Comparison of ENCODE assay signal across 1 fruit fly cellular context in genomic region chr2L:16498100-16498499, dm6.
TF ChIP-seq lines count a peak whose summit lies in the region.

No protein-coding gene starts in this region.

TF ChIP-seq in whole organism, embryonic, 481 proteins besides CTCF, POLR2A, EP300 and RAD21 (continued from another document):
- peak; percentile 14 for TF ChIP-seq Sox100B (GFP tag; optimal IDR thresholded peaks at IDR 0.05; lab: Kevin White, UChicago)
- TF ChIP-seq CG3995 (GFP tag; optimal IDR thresholded peaks at IDR 0.05; lab: Kevin White, UChicago): no peak
- TF ChIP-seq HmgD (GFP tag; optimal IDR thresholded peaks at IDR 0.05; lab: Kevin White, UChicago): no peak
- no peak for TF ChIP-seq Dek (tag; optimal IDR thresholded peaks at IDR 0.05; lab: Kevin White, UChicago)
- no peak for TF ChIP-seq CG10147 (GFP tag; optimal IDR thresholded peaks at IDR 0.05; lab: Kevin White, UChicago)
- TF ChIP-seq CG34376 (GFP tag; optimal IDR thresholded peaks at IDR 0.05; lab: Kevin White, UChicago): no peak
- TF ChIP-seq crc (GFP tag; optimal IDR thresholded peaks at IDR 0.05; lab: Kevin White, UChicago): no peak
- TF ChIP-seq esg (GFP tag; conservative IDR thresholded peaks at IDR 0.05; lab: Robert Waterston, UW): peak; percentile 51
- no peak for TF ChIP-seq CG15696 (tag; optimal IDR thresholded peaks at IDR 0.05; lab: Kevin White, UChicago)
- TF ChIP-seq schlank (tag; optimal IDR thresholded peaks at IDR 0.05; lab: Kevin White, UChicago): no peak
- no peak for TF ChIP-seq CG4820 (GFP tag; optimal IDR thresholded peaks at IDR 0.05; lab: Kevin White, UChicago)
- no peak for TF ChIP-seq inv (GFP tag; IDR thresholded peaks at IDR 0.05; lab: Robert Waterston, UW; ENCODE audit: partially characterized antibody)
- TF ChIP-seq Oli (tag; optimal IDR thresholded peaks at IDR 0.05; lab: Kevin White, UChicago): no peak
- TF ChIP-seq CG17829 (tag; optimal IDR thresholded peaks at IDR 0.05; lab: Kevin White, UChicago): no peak
- TF ChIP-seq MESR4 (GFP tag; optimal IDR thresholded peaks at IDR 0.05; lab: Kevin White, UChicago): no peak
- TF ChIP-seq CG10267 (tag; optimal IDR thresholded peaks at IDR 0.05; lab: Kevin White, UChicago): peak; percentile 20
- TF ChIP-seq Gug (GFP tag; IDR thresholded peaks at IDR 0.05; lab: Robert Waterston, UW): no peak
- no peak for TF ChIP-seq CG12219 (GFP tag; optimal IDR thresholded peaks at IDR 0.05; lab: Kevin White, UChicago)
- TF ChIP-seq CG15073 (GFP tag; optimal IDR thresholded peaks at IDR 0.05; lab: Kevin White, UChicago): no peak
- TF ChIP-seq CG10209 (GFP tag; optimal IDR thresholded peaks at IDR 0.05; lab: Kevin White, UChicago): no peak
- TF ChIP-seq Med (GFP tag; lab: Kevin White, UChicago): peak; percentile 46
- TF ChIP-seq CG6689 (GFP tag; IDR thresholded peaks at IDR 0.05; lab: Robert Waterston, UW): peak; percentile 46; the same call in 1 of the 2 replicates
- peak in 1 of 2 experiments; percentile 17 for TF ChIP-seq chif (GFP tag; optimal IDR thresholded peaks at IDR 0.05; lab: Kevin White, UChicago)
- TF ChIP-seq Max (GFP tag; optimal IDR thresholded peaks at IDR 0.05; lab: Kevin White, UChicago): no peak
- TF ChIP-seq CG13775 (GFP tag; optimal IDR thresholded peaks at IDR 0.05; lab: Kevin White, UChicago): peak; percentile 28
- no peak for TF ChIP-seq dimm (GFP tag; IDR thresholded peaks at IDR 0.05; lab: Robert Waterston, UW)
- no peak for TF ChIP-seq CG13296 (GFP tag; optimal IDR thresholded peaks at IDR 0.05; lab: Kevin White, UChicago)
- no peak for TF ChIP-seq CG10274 (GFP tag; optimal IDR thresholded peaks at IDR 0.05; lab: Kevin White, UChicago)
- TF ChIP-seq CG18764 (GFP tag; optimal IDR thresholded peaks at IDR 0.05; lab: Kevin White, UChicago): no peak
- TF ChIP-seq bowl (GFP tag; IDR thresholded peaks at IDR 0.05; lab: Robert Waterston, UW): no peak
- TF ChIP-seq CG7271 (tag; optimal IDR thresholded peaks at IDR 0.05; lab: Kevin White, UChicago): no peak
- TF ChIP-seq Trl (optimal IDR thresholded peaks at IDR 0.05; lab: Kevin White, UChicago): no peak
- TF ChIP-seq Trl (GFP tag; optimal IDR thresholded peaks at IDR 0.05; lab: Kevin White, UChicago): no peak
- TF ChIP-seq CG13624 (GFP tag; optimal IDR thresholded peaks at IDR 0.05; lab: Kevin White, UChicago): peak; percentile 14
- no peak for TF ChIP-seq CG17802 (tag; optimal IDR thresholded peaks at IDR 0.05; lab: Kevin White, UChicago)
- TF ChIP-seq CrebB (tag; optimal IDR thresholded peaks at IDR 0.05; lab: Kevin White, UChicago): no peak
- TF ChIP-seq tx (GFP tag; optimal IDR thresholded peaks at IDR 0.05; lab: Kevin White, UChicago): no peak
- no peak for TF ChIP-seq mld (GFP tag; IDR thresholded peaks at IDR 0.05; lab: Robert Waterston, UW; ENCODE audit: partially characterized antibody)
- TF ChIP-seq CG3065 (GFP tag; optimal IDR thresholded peaks at IDR 0.05; lab: Kevin White, UChicago): no peak
- peak; percentile 67 for TF ChIP-seq vvl (GFP tag; IDR thresholded peaks at IDR 0.05; lab: Robert Waterston, UW)
- TF ChIP-seq sd (tag; optimal IDR thresholded peaks at IDR 0.05; lab: Kevin White, UChicago): no peak
- TF ChIP-seq CG1832 (GFP tag; optimal IDR thresholded peaks at IDR 0.05; lab: Kevin White, UChicago): no peak
- no peak for TF ChIP-seq cwo (GFP tag; optimal IDR thresholded peaks at IDR 0.05; lab: Kevin White, UChicago)
- TF ChIP-seq CG12299 (tag; optimal IDR thresholded peaks at IDR 0.05; lab: Kevin White, UChicago): no peak
- TF ChIP-seq toy (GFP tag; IDR thresholded peaks at IDR 0.05; lab: Robert Waterston, UW): no peak
- no peak for TF ChIP-seq ase (GFP tag; IDR thresholded peaks at IDR 0.05; lab: Robert Waterston, UW)
- no peak for TF ChIP-seq wek (GFP tag; optimal IDR thresholded peaks at IDR 0.05; lab: Kevin White, UChicago)
- no peak for TF ChIP-seq sima (GFP tag; optimal IDR thresholded peaks at IDR 0.05; lab: Kevin White, UChicago)
- no peak for TF ChIP-seq Optix (GFP tag; IDR thresholded peaks at IDR 0.05; lab: Robert Waterston, UW)
- no peak for TF ChIP-seq NC2β (GFP tag; optimal IDR thresholded peaks at IDR 0.05; lab: Kevin White, UChicago)
- no peak for TF ChIP-seq CG6854 (GFP tag; optimal IDR thresholded peaks at IDR 0.05; lab: Kevin White, UChicago)
- TF ChIP-seq insv (GFP tag; optimal IDR thresholded peaks at IDR 0.05; lab: Kevin White, UChicago): no peak
- no peak for TF ChIP-seq Hmx (GFP tag; optimal IDR thresholded peaks at IDR 0.05; lab: Kevin White, UChicago)
- TF ChIP-seq Doc3 (GFP tag; IDR thresholded peaks at IDR 0.05; lab: Robert Waterston, UW; ENCODE audit: partially characterized antibody): no peak
- TF ChIP-seq BtbVII (GFP tag; optimal IDR thresholded peaks at IDR 0.05; lab: Kevin White, UChicago): no peak
- no peak for TF ChIP-seq oc (tag; optimal IDR thresholded peaks at IDR 0.05; lab: Kevin White, UChicago)
- TF ChIP-seq bcd (GFP tag; optimal IDR thresholded peaks at IDR 0.05; lab: Kevin White, UChicago): no peak
- TF ChIP-seq row (GFP tag; IDR thresholded peaks at IDR 0.05; lab: Robert Waterston, UW): peak; percentile 61; the same call in 2 of the 3 replicates
- no peak for TF ChIP-seq CG2889 (GFP tag; IDR thresholded peaks at IDR 0.05; lab: Robert Waterston, UW)
- TF ChIP-seq CG2116 (GFP tag; optimal IDR thresholded peaks at IDR 0.05; lab: Kevin White, UChicago): no peak
- 0 out of 2 replicates have a peak, but pooled peaks have one; percentile 14 for TF ChIP-seq cas (GFP tag; IDR thresholded peaks at IDR 0.05; lab: Robert Waterston, UW)
- TF ChIP-seq CG5180 (GFP tag; optimal IDR thresholded peaks at IDR 0.05; lab: Kevin White, UChicago): no peak
- TF ChIP-seq CG4617 (GFP tag; optimal IDR thresholded peaks at IDR 0.05; lab: Kevin White, UChicago; ENCODE audit: borderline replicate concordance): no peak
- no peak for TF ChIP-seq shn (GFP tag; optimal IDR thresholded peaks at IDR 0.05; lab: Kevin White, UChicago)
- TF ChIP-seq CG8089 (GFP tag; optimal IDR thresholded peaks at IDR 0.05; lab: Kevin White, UChicago): no peak
- TF ChIP-seq Stat92E (GFP tag; optimal IDR thresholded peaks at IDR 0.05; lab: Kevin White, UChicago): no peak
- peak; percentile 55 for TF ChIP-seq CG17328 (GFP tag; IDR thresholded peaks at IDR 0.05; lab: Robert Waterston, UW)
- TF ChIP-seq knrl (GFP tag; IDR thresholded peaks at IDR 0.05; lab: Robert Waterston, UW; ENCODE audit: partially characterized antibody): no peak
- peak in 1 of 2 experiments; percentile 19 for TF ChIP-seq Pdp1 (GFP tag; optimal IDR thresholded peaks at IDR 0.05; lab: Kevin White, UChicago)
- no peak for TF ChIP-seq Kr (GFP tag; optimal IDR thresholded peaks at IDR 0.05; lab: Kevin White, UChicago)
- TF ChIP-seq CG15479 (GFP tag; optimal IDR thresholded peaks at IDR 0.05; lab: Kevin White, UChicago): no peak
- no peak for TF ChIP-seq trh (GFP tag; optimal IDR thresholded peaks at IDR 0.05; lab: Kevin White, UChicago)
- TF ChIP-seq zen (tag; optimal IDR thresholded peaks at IDR 0.05; lab: Kevin White, UChicago): no peak
- TF ChIP-seq CG17186 (GFP tag; optimal IDR thresholded peaks at IDR 0.05; lab: Kevin White, UChicago): no peak
- TF ChIP-seq CG6813 (GFP tag; optimal IDR thresholded peaks at IDR 0.05; lab: Kevin White, UChicago): no peak
- no peak for TF ChIP-seq onecut (GFP tag; IDR thresholded peaks at IDR 0.05; lab: Robert Waterston, UW)
- no peak for TF ChIP-seq cad (GFP tag; optimal IDR thresholded peaks at IDR 0.05; lab: Kevin White, UChicago)
- no peak; the same call in 1 of the 2 replicates for TF ChIP-seq CG32532 (GFP tag; IDR thresholded peaks at IDR 0.05; lab: Robert Waterston, UW)
- no peak for TF ChIP-seq CG10321 (GFP tag; IDR thresholded peaks at IDR 0.05; lab: Robert Waterston, UW)
- no peak for TF ChIP-seq CG13424 (tag; optimal IDR thresholded peaks at IDR 0.05; lab: Kevin White, UChicago)
- no peak for TF ChIP-seq CG14710 (tag; optimal IDR thresholded peaks at IDR 0.05; lab: Kevin White, UChicago)
- TF ChIP-seq CG14965 (GFP tag; optimal IDR thresholded peaks at IDR 0.05; lab: Kevin White, UChicago; ENCODE audit: borderline replicate concordance): no peak
- TF ChIP-seq CG3726 (GFP tag; IDR thresholded peaks at IDR 0.05; lab: Robert Waterston, UW): no peak
- no peak for TF ChIP-seq CG9215 (GFP tag; IDR thresholded peaks at IDR 0.05; lab: Robert Waterston, UW)
- TF ChIP-seq gt (GFP tag; IDR thresholded peaks at IDR 0.05; lab: Robert Waterston, UW): no peak
- 0 out of 2 replicates have a peak, but pooled peaks have one; percentile 33 for TF ChIP-seq CG7372 (GFP tag; IDR thresholded peaks at IDR 0.05; lab: Robert Waterston, UW)
- TF ChIP-seq ERR (GFP tag; optimal IDR thresholded peaks at IDR 0.05; lab: Kevin White, UChicago): no peak
- TF ChIP-seq dan (GFP tag; IDR thresholded peaks at IDR 0.05; lab: Robert Waterston, UW): no peak
- no peak for TF ChIP-seq CG17612 (GFP tag; IDR thresholded peaks at IDR 0.05; lab: Robert Waterston, UW)
- TF ChIP-seq CG10654 (GFP tag; optimal IDR thresholded peaks at IDR 0.05; lab: Kevin White, UChicago): no peak
- TF ChIP-seq eyg (GFP tag; optimal IDR thresholded peaks at IDR 0.05; lab: Kevin White, UChicago): no peak
- TF ChIP-seq CG4328 (GFP tag; optimal IDR thresholded peaks at IDR 0.05; lab: Kevin White, UChicago): no peak
- peak; percentile 54; the same call in 1 of the 3 replicates for TF ChIP-seq CG11695 (GFP tag; IDR thresholded peaks at IDR 0.05; lab: Robert Waterston, UW)
- no peak for TF ChIP-seq sug (tag; optimal IDR thresholded peaks at IDR 0.05; lab: Kevin White, UChicago)
- TF ChIP-seq Poxn (GFP tag; IDR thresholded peaks at IDR 0.05; lab: Robert Waterston, UW): no peak
- no peak for TF ChIP-seq CG18476 (GFP tag; optimal IDR thresholded peaks at IDR 0.05; lab: Kevin White, UChicago)
- peak; percentile 29 for TF ChIP-seq nmo (GFP tag; optimal IDR thresholded peaks at IDR 0.05; lab: Kevin White, UChicago)
- no peak for TF ChIP-seq croc (GFP tag; conservative IDR thresholded peaks at IDR 0.05; lab: Robert Waterston, UW)
- TF ChIP-seq Atf3 (GFP tag; optimal IDR thresholded peaks at IDR 0.05; lab: Kevin White, UChicago): no peak
- TF ChIP-seq sna (GFP tag; IDR thresholded peaks at IDR 0.05; lab: Robert Waterston, UW; ENCODE audit: partially characterized antibody): no peak
- TF ChIP-seq Mad (GFP tag; optimal IDR thresholded peaks at IDR 0.05; lab: Kevin White, UChicago): no peak
- peak; percentile 26 for TF ChIP-seq unpg (GFP tag; optimal IDR thresholded peaks at IDR 0.05; lab: Kevin White, UChicago)
- TF ChIP-seq mirr (GFP tag; optimal IDR thresholded peaks at IDR 0.05; lab: Kevin White, UChicago): no peak
- no peak for TF ChIP-seq sim (GFP tag; IDR thresholded peaks at IDR 0.05; lab: Robert Waterston, UW)
- no peak for TF ChIP-seq CG18011 (GFP tag; optimal IDR thresholded peaks at IDR 0.05; lab: Kevin White, UChicago)
- 0 out of 2 replicates have a peak, but pooled peaks have one; percentile 6 for TF ChIP-seq lmd (GFP tag; IDR thresholded peaks at IDR 0.05; lab: Robert Waterston, UW)
- TF ChIP-seq CG2129 (GFP tag; IDR thresholded peaks at IDR 0.05; lab: Robert Waterston, UW; ENCODE audit: partially characterized antibody): no peak
- no peak for TF ChIP-seq sens-2 (GFP tag; IDR thresholded peaks at IDR 0.05; lab: Robert Waterston, UW)
- TF ChIP-seq HLH54F (GFP tag; optimal IDR thresholded peaks at IDR 0.05; lab: Kevin White, UChicago): no peak
- TF ChIP-seq ap (GFP tag; IDR thresholded peaks at IDR 0.05; lab: Robert Waterston, UW): no peak
- no peak for TF ChIP-seq CG31388 (GFP tag; optimal IDR thresholded peaks at IDR 0.05; lab: Kevin White, UChicago)
- TF ChIP-seq pros (GFP tag; optimal IDR thresholded peaks at IDR 0.05; lab: Kevin White, UChicago): no peak
- TF ChIP-seq CG9609 (GFP tag; optimal IDR thresholded peaks at IDR 0.05; lab: Kevin White, UChicago): no peak
- TF ChIP-seq Sin3A (optimal IDR thresholded peaks at IDR 0.05; lab: Kevin White, UChicago): no peak
- no peak for TF ChIP-seq slp2 (GFP tag; optimal IDR thresholded peaks at IDR 0.05; lab: Kevin White, UChicago)
- no peak for TF ChIP-seq pzg (GFP tag; optimal IDR thresholded peaks at IDR 0.05; lab: Kevin White, UChicago)
- no peak for TF ChIP-seq CG3281 (GFP tag; optimal IDR thresholded peaks at IDR 0.05; lab: Kevin White, UChicago)
- TF ChIP-seq lola (GFP tag; optimal IDR thresholded peaks at IDR 0.05; lab: Kevin White, UChicago): no peak
- no peak for TF ChIP-seq bab2 (GFP tag; optimal IDR thresholded peaks at IDR 0.05; lab: Kevin White, UChicago)
- TF ChIP-seq Rfx (GFP tag; IDR thresholded peaks at IDR 0.05; lab: Robert Waterston, UW): 0 out of 2 replicates have a peak, but pooled peaks have one; percentile 13
- TF ChIP-seq CG1233 (GFP tag; optimal IDR thresholded peaks at IDR 0.05; lab: Kevin White, UChicago): no peak
- no peak for TF ChIP-seq hbn (GFP tag; IDR thresholded peaks at IDR 0.05; lab: Robert Waterston, UW; ENCODE audit: partially characterized antibody)
- TF ChIP-seq ind (GFP tag; optimal IDR thresholded peaks at IDR 0.05; lab: Kevin White, UChicago): peak; percentile 5
